Worm (Caenorhabditis elegans) whole organism, L3 larva: ENCODE measurements around the gene lgc-14.

Experiments used
- R02D3.7 ChIP-seq: fragments of 150-350 bp; optimal IDR thresholded peaks from 2 replicates; lab custom pipeline; 2014; ENCODE audit warnings: missing biosample characterization, missing genetic modification characterization
- ZK546.5 ChIP-seq: sonication (generic microtip); optimal IDR thresholded peaks from 2 replicates; lab custom pipeline; 2017; ENCODE audit warnings: missing biosample characterization, missing genetic modification characterization
- aly-2 ChIP-seq: fragments of 150-350 bp; optimal IDR thresholded peaks from 2 replicates; lab custom pipeline; 2014; ENCODE audit warnings: missing biosample characterization, missing genetic modification characterization
- ceh-16 ChIP-seq: sonication (generic microtip); optimal IDR thresholded peaks from 2 replicates; lab custom pipeline; 2017; ENCODE audit warnings: missing biosample characterization, missing genetic modification characterization
- ceh-28 ChIP-seq: fragments of 150-350 bp; optimal IDR thresholded peaks from 2 replicates; lab custom pipeline; 2014; ENCODE audit warnings: missing biosample characterization, missing genetic modification reagents, missing genetic modification characterization
- ceh-82 ChIP-seq: fragments of 150-350 bp; optimal IDR thresholded peaks from 2 replicates; lab custom pipeline; 2014; ENCODE audit warnings: missing biosample characterization, missing genetic modification characterization
- egl-27 ChIP-seq: sonication (generic microtip); optimal IDR thresholded peaks from 4 replicates; lab custom pipeline; 2017; ENCODE audit warnings: missing biosample characterization, missing genetic modification reagents, missing genetic modification characterization
- egl-5 ChIP-seq: fragments of 150-350 bp; optimal IDR thresholded peaks from 2 replicates; lab custom pipeline; 2017; ENCODE audit warnings: missing biosample characterization, missing genetic modification reagents, missing genetic modification characterization, inconsistent platforms
- elt-2 ChIP-seq: sonication (generic microtip); optimal IDR thresholded peaks from 2 replicates; lab custom pipeline; 2016; ENCODE audit warnings: missing genetic modification reagents, mild to moderate bottlenecking, missing genetic modification characterization, missing compliant biosample characterization
- elt-3 ChIP-seq, 3 experiments: fragments of 150-350 bp in 1 of 3; sonication (generic microtip) in 2 of 3; optimal IDR thresholded peaks; 2 replicates in 2 of 3; 4 replicates in 1 of 3; lab custom pipeline; 2014 to 2017; ENCODE audit warnings: missing biosample characterization in 3 of 3, missing genetic modification characterization in 3 of 3
- eor-1 ChIP-seq, 2 experiments: fragments of 150-350 bp; optimal IDR thresholded peaks; 2 replicates each; lab custom pipeline; 2014 to 2018; ENCODE audit warnings: missing biosample characterization in 2 of 2, missing genetic modification characterization in 2 of 2
- fkh-2 ChIP-seq: fragments of 150-350 bp; optimal IDR thresholded peaks from 2 replicates; lab custom pipeline; 2014; ENCODE audit warnings: missing biosample characterization, missing genetic modification reagents, missing genetic modification characterization
- hmg-11 ChIP-seq: sonication (generic microtip); optimal IDR thresholded peaks from 2 replicates; lab custom pipeline; 2016; ENCODE audit warnings: missing genetic modification characterization, missing compliant biosample characterization
- jun-1 ChIP-seq: fragments of 150-350 bp; optimal IDR thresholded peaks from 2 replicates; lab custom pipeline; 2014; ENCODE audit warnings: missing biosample characterization, missing genetic modification reagents, missing genetic modification characterization
- lin-15B ChIP-seq: fragments of 150-350 bp; optimal IDR thresholded peaks from 2 replicates; lab custom pipeline; 2014; ENCODE audit warnings: missing biosample characterization, missing genetic modification characterization
- lin-39 ChIP-seq: fragments of 150-350 bp; optimal IDR thresholded peaks from 2 replicates; lab custom pipeline; 2018; ENCODE audit warnings: missing biosample characterization, missing genetic modification reagents, missing genetic modification characterization
- lsy-12 ChIP-seq: sonication (generic microtip); optimal IDR thresholded peaks from 2 replicates; lab custom pipeline; 2016; ENCODE audit warnings: mild to moderate bottlenecking, missing genetic modification characterization, missing compliant biosample characterization
- mml-1 ChIP-seq: fragments of 150-350 bp; sonication (generic microtip); optimal IDR thresholded peaks from 3 replicates; lab custom pipeline; 2014; ENCODE audit warnings: missing biosample characterization, missing genetic modification characterization
- nfya-1 ChIP-seq: sonication (generic microtip); optimal IDR thresholded peaks from 2 replicates; lab custom pipeline; 2017; ENCODE audit warnings: missing genetic modification characterization, mild to moderate bottlenecking, missing compliant biosample characterization, antibody characterized with exemption, moderate library complexity; ENCODE audit not compliant: insufficient read depth
- nhr-11 ChIP-seq: fragments of 150-350 bp; optimal IDR thresholded peaks from 2 replicates; lab custom pipeline; 2014; ENCODE audit warnings: missing biosample characterization, missing genetic modification characterization
- nhr-23 ChIP-seq: fragments of 150-350 bp; optimal IDR thresholded peaks from 2 replicates; lab custom pipeline; 2014; ENCODE audit warnings: missing biosample characterization, missing genetic modification reagents, missing genetic modification characterization
- nhr-237 ChIP-seq: fragments of 150-350 bp; optimal IDR thresholded peaks from 2 replicates; lab custom pipeline; 2014; ENCODE audit warnings: missing biosample characterization, missing genetic modification characterization
- nhr-25 ChIP-seq: sonication (generic microtip); optimal IDR thresholded peaks from 2 replicates; lab custom pipeline; 2017; ENCODE audit warnings: missing biosample characterization, missing genetic modification characterization
- nhr-28 ChIP-seq: fragments of 150-350 bp; optimal IDR thresholded peaks from 2 replicates; lab custom pipeline; 2014; ENCODE audit warnings: missing biosample characterization, missing genetic modification characterization
- nhr-43 ChIP-seq: sonication (generic microtip); optimal IDR thresholded peaks from 2 replicates; lab custom pipeline; 2016; ENCODE audit warnings: mild to moderate bottlenecking, missing genetic modification characterization, missing compliant biosample characterization; ENCODE audit not compliant: poor library complexity, severe bottlenecking
- nhr-76 ChIP-seq: fragments of 150-350 bp; sonication (generic microtip); optimal IDR thresholded peaks from 5 replicates; lab custom pipeline; 2014; ENCODE audit warnings: missing biosample characterization, missing genetic modification characterization
- nhr-77 ChIP-seq: fragments of 150-350 bp; optimal IDR thresholded peaks from 2 replicates; lab custom pipeline; 2014; ENCODE audit warnings: missing biosample characterization, missing genetic modification characterization
- pha-4 ChIP-seq: fragments of 150-350 bp; optimal IDR thresholded peaks from 2 replicates; lab custom pipeline; 2014; ENCODE audit warnings: missing biosample characterization, missing genetic modification reagents, missing genetic modification characterization
- pqm-1 ChIP-seq: fragments of 150-350 bp; optimal IDR thresholded peaks from 2 replicates; lab custom pipeline; 2017; ENCODE audit warnings: missing biosample characterization, missing genetic modification characterization, inconsistent platforms
- sea-2 ChIP-seq: fragments of 150-350 bp; sonication (generic microtip); optimal IDR thresholded peaks from 4 replicates; lab custom pipeline; 2014; ENCODE audit warnings: missing biosample characterization, missing genetic modification reagents, missing genetic modification characterization
- skn-1 ChIP-seq: fragments of 150-350 bp; optimal IDR thresholded peaks from 2 replicates; lab custom pipeline; 2014; ENCODE audit warnings: missing biosample characterization, missing genetic modification characterization
- snpc-4 ChIP-seq: fragments of 150-350 bp; optimal IDR thresholded peaks from 2 replicates; lab custom pipeline; 2014; ENCODE audit warnings: missing biosample characterization, missing genetic modification characterization
- tbx-2 ChIP-seq: sonication (generic microtip); optimal IDR thresholded peaks from 2 replicates; lab custom pipeline; 2016; ENCODE audit warnings: mild to moderate bottlenecking, missing genetic modification characterization, missing compliant biosample characterization
- unc-62 ChIP-seq: fragments of 150-350 bp; sonication (generic microtip); optimal IDR thresholded peaks from 4 replicates; lab custom pipeline; 2014; ENCODE audit warnings: missing biosample characterization, missing genetic modification reagents, missing genetic modification characterization
- zag-1 ChIP-seq: fragments of 150-350 bp; optimal IDR thresholded peaks from 2 replicates; lab custom pipeline; 2014; ENCODE audit warnings: missing biosample characterization, missing genetic modification characterization
- ztf-11 ChIP-seq: fragments of 150-350 bp; optimal IDR thresholded peaks from 2 replicates; lab custom pipeline; 2014; ENCODE audit warnings: missing biosample characterization, missing genetic modification characterization

Gene lgc-14

ce11 chrX:12105458-12105857, 5.9 kb upstream of the lgc-14 start:
- no peak for TF ChIP-seq lin-39 (tag; lab: Kevin White, UChicago)

ce11 chrX:12106004-12106403, 5.3 kb upstream of the lgc-14 start:
- TF ChIP-seq egl-27 (peak; percentile 48), elt-3 (tag; optimal IDR thresholded peaks at IDR 0.05; lab: Kevin White, UChicago) (peak in 1 of 3 experiments; percentile 25), mml-1 (tag; lab: Kevin White, UChicago) (no peak), pha-4 (tag; lab: Kevin White, UChicago) (no peak), skn-1 (tag; lab: Kevin White, UChicago) (no peak), eor-1 (tag; optimal IDR thresholded peaks at IDR 0.05; lab: Kevin White, UChicago) (no peak), egl-5 (tag; lab: Kevin White, UChicago) (peak; percentile 26), tbx-2 (tag; lab: Kevin White, UChicago) (peak; percentile 79), sea-2 (peak; percentile 81), fkh-2 (tag; lab: Kevin White, UChicago) (peak; percentile 20), ceh-28 (tag; lab: Kevin White, UChicago) (peak; percentile 41), nhr-77 (tag; lab: Kevin White, UChicago) (peak; percentile 14), ZK546.5 (tag; lab: Kevin White, UChicago) (no peak), nhr-23 (tag; lab: Kevin White, UChicago) (peak; percentile 55), nhr-237 (tag; lab: Kevin White, UChicago) (no peak), aly-2 (no peak), unc-62 (peak; percentile 17), snpc-4 (peak; percentile 3), nhr-76 (tag; lab: Kevin White, UChicago) (peak; percentile 33), lin-39 (tag; lab: Kevin White, UChicago) (peak; percentile 75), hmg-11 (tag; lab: Kevin White, UChicago) (no peak), elt-2 (tag; lab: Kevin White, UChicago) (peak; percentile 42), ceh-16 (tag; lab: Kevin White, UChicago) (no peak), nhr-25 (tag; lab: Kevin White, UChicago) (peak; percentile 25), nfya-1 (tag; lab: Kevin White, UChicago) (peak; percentile 67), ztf-11 (peak; percentile 6), zag-1 (no peak), R02D3.7 (tag; lab: Kevin White, UChicago) (peak; percentile 20), lin-15B (peak; percentile 4), pqm-1 (tag; lab: Kevin White, UChicago) (no peak), jun-1 (tag; lab: Kevin White, UChicago) (peak; percentile 20), nhr-43 (tag; lab: Kevin White, UChicago) (peak; percentile 85), lsy-12 (tag; lab: Kevin White, UChicago) (peak; percentile 65), ceh-82 (peak; percentile 78)

ce11 chrX:12108517-12109216, 2.6 kb upstream of the lgc-14 start, which contains the start of the genes W03G11.2 and lgc-13:
TSS of gene W03G11.2 (minus strand) at chrX:12108617.
TSS of gene lgc-13 (plus strand) at chrX:12109166.
- TF ChIP-seq egl-27 = no peak
- TF ChIP-seq nhr-23 (tag; lab: Kevin White, UChicago) = no peak
- no peak for TF ChIP-seq lin-39 (tag; lab: Kevin White, UChicago)
- TF ChIP-seq nhr-11 (tag; lab: Kevin White, UChicago) = no peak

ce11 chrX:12114024-12114423, 2.7 kb downstream of the lgc-14 start, which contains the start of gene lgc-15:
TSS of gene lgc-15 (plus strand) at chrX:12114324.
- TF ChIP-seq pha-4 (tag; lab: Kevin White, UChicago) = no peak
- no peak for TF ChIP-seq lin-15B
- TF ChIP-seq mml-1 (tag; lab: Kevin White, UChicago) = no peak
- no peak for TF ChIP-seq nhr-28 (tag; lab: Kevin White, UChicago)
- TF ChIP-seq nfya-1 (tag; lab: Kevin White, UChicago) = no peak
- TF ChIP-seq ceh-82 = no peak
- no peak for TF ChIP-seq nhr-25 (tag; lab: Kevin White, UChicago)
- no peak for TF ChIP-seq fkh-2 (tag; lab: Kevin White, UChicago)
- TF ChIP-seq ztf-11 = no peak
- TF ChIP-seq, all 47 proteins: peak for 0
